Fruit fly (Drosophila melanogaster) whole organism, adult: Measurements from ENCODE around the gene tna.

Source experiments
- CG11617 ChIP-seq: fragments of 200-800 bp; sonication (Bioruptor generic); optimal IDR thresholded peaks from 2 replicates; lab custom pipeline; 2017; ENCODE audit warnings: mild to moderate bottlenecking, missing biosample characterization, missing genetic modification reagents, missing genetic modification characterization
- CG14711 ChIP-seq: fragments of 200-800 bp; sonication (Bioruptor generic); optimal IDR thresholded peaks from 2 replicates; lab custom pipeline; 2018; ENCODE audit warnings: missing biosample characterization, mild to moderate bottlenecking, missing genetic modification characterization, moderate library complexity
- CG33017 ChIP-seq: fragments of 200-800 bp; sonication (Bioruptor generic); optimal IDR thresholded peaks from 2 replicates; lab custom pipeline; 2018; ENCODE audit warnings: missing biosample characterization, mild to moderate bottlenecking, missing genetic modification characterization, moderate library complexity
- CG7101 ChIP-seq: fragments of 200-800 bp; sonication (Bioruptor generic); optimal IDR thresholded peaks from 2 replicates; lab custom pipeline; 2018; ENCODE audit warnings: missing biosample characterization, mild to moderate bottlenecking, missing genetic modification characterization, moderate library complexity
- Clk ChIP-seq: fragments of 200-800 bp; sonication (Bioruptor generic); optimal IDR thresholded peaks from 2 replicates; lab custom pipeline; 2017; ENCODE audit warnings: missing biosample characterization, missing genetic modification characterization
- Mnt ChIP-seq: fragments of 200-800 bp; sonication (Bioruptor generic); optimal IDR thresholded peaks from 2 replicates; lab custom pipeline; 2016; ENCODE audit warnings: missing biosample characterization, mild to moderate bottlenecking, missing genetic modification characterization
- bab1 ChIP-seq: fragments of 200-800 bp; sonication (Bioruptor generic); optimal IDR thresholded peaks from 3 replicates; lab custom pipeline; 2019; ENCODE audit warnings: missing biosample characterization, mild to moderate bottlenecking, missing genetic modification characterization, moderate library complexity
- cic ChIP-seq: fragments of 200-800 bp; sonication (Bioruptor generic); optimal IDR thresholded peaks from 2 replicates; lab custom pipeline; 2017; ENCODE audit warnings: missing biosample characterization, mild to moderate bottlenecking, missing genetic modification characterization, moderate library complexity
- cnc ChIP-seq, 2 experiments: fragments of >200 bp; optimal IDR thresholded peaks; 2 replicates each; lab custom pipeline; 2017
- ovo ChIP-seq: fragments of 200-800 bp; sonication (Bioruptor generic); optimal IDR thresholded peaks from 2 replicates; lab custom pipeline; 2016; ENCODE audit warnings: missing biosample characterization, missing genetic modification characterization
- tj ChIP-seq: fragments of 200-800 bp; sonication (Bioruptor generic); optimal IDR thresholded peaks from 3 replicates; lab custom pipeline; 2017; ENCODE audit warnings: missing biosample characterization, mild to moderate bottlenecking, missing genetic modification characterization, moderate library complexity

DNA sequence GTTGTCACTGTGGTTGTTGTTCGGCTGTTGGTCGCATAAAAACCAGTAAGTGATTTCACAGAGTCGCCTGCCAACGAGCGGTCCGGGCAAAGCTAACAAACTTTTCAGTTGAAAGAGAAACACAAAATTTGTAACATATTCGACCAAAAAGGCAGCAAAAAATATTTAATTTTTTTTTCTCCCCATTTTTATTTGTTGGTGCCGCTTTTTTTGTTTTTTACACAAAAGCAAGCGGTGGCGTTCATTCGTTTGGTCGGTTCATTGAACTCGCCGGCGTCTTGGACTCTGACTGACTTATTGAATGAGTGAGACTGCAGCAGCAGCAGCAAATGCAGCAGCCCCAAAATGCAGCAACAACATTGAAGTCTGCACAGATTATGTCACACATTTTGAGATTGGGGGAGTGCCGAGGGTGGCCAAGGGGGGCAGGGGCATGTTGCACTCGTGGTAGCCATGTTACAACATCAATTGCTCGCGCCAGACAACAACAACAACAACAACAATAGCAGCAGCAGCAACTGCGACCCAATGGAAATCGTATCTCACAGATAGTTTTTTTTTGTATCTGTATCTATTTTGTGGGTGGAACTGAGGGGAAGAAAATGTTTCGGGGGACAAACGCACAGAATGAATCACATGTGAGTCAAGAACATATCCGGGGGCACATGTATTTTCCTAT lies 47.5 kb upstream of the tna start:
- TF ChIP-seq bab1 (no peak), CG14711 (no peak), CG33017 (tag; lab: Kevin White, UChicago) (no peak), cnc (optimal IDR thresholded peaks at IDR 0.05; lab: Kevin White, UChicago) (no peak), cic (GFP tag; lab: Kevin White, UChicago) (no peak), CG7101 (tag; lab: Kevin White, UChicago) (no peak), tj (GFP tag; lab: Kevin White, UChicago) (no peak), Mnt (no peak), ovo (GFP tag; lab: Kevin White, UChicago) (no peak), CG11617 (GFP tag; lab: Kevin White, UChicago) (no peak), Clk (no peak)
